Worm (Caenorhabditis elegans): ENCODE data around the gene apm-3.

Gene apm-3

DNA sequence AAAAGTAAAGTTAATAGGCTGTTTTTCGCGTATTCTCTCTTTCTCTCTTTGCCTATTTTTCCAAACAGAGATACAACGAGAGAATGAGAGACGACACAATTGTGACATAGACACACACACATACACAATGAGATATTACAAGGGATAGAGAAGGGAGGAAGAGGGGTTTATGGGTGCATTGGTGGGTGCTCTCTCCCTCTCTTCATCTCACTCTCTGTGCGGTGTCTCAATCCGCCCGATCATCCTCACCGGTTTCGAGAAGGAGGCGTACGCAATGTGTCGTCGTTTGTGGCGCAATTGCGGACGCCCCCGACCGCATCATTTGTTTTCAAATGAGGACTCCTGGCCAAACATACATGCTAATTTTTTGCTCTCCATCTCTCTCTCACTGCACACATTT lies 5.3 kb upstream of the apm-3 start (continued):
- no peak for TF ChIP-seq nhr-77 (tag; optimal IDR thresholded peaks at IDR 0.05)
- TF ChIP-seq elt-3 (tag; optimal IDR thresholded peaks at IDR 0.05): no peak
- peak; percentile 84 for TF ChIP-seq jun-1 (tag; optimal IDR thresholded peaks at IDR 0.05)
- TF ChIP-seq nhr-76 (tag; optimal IDR thresholded peaks at IDR 0.05): no peak
- peak; percentile 100 for TF ChIP-seq hmg-11 (tag; optimal IDR thresholded peaks at IDR 0.05)
- TF ChIP-seq eor-1 (tag; optimal IDR thresholded peaks at IDR 0.05): no peak
- peak; percentile 78 for TF ChIP-seq nhr-43 (tag; optimal IDR thresholded peaks at IDR 0.05; ENCODE audit: poor library complexity, severe bottlenecking)
- TF ChIP-seq fkh-2 (tag; optimal IDR thresholded peaks at IDR 0.05): peak; percentile 70
- peak; percentile 71 for TF ChIP-seq sea-2 (GFP tag; optimal IDR thresholded peaks at IDR 0.05)
- peak; percentile 81 for TF ChIP-seq nhr-25 (tag; optimal IDR thresholded peaks at IDR 0.05)
- peak; percentile 79 for TF ChIP-seq zag-1 (tag; optimal IDR thresholded peaks at IDR 0.05)
- TF ChIP-seq R02D3.7 (tag; optimal IDR thresholded peaks at IDR 0.05): peak; percentile 80
- peak; percentile 77 for TF ChIP-seq lin-15B (tag; optimal IDR thresholded peaks at IDR 0.05)
- TF ChIP-seq ztf-11 (tag; optimal IDR thresholded peaks at IDR 0.05): peak; percentile 39
- peak; percentile 83 for TF ChIP-seq ceh-28 (tag; optimal IDR thresholded peaks at IDR 0.05)
- TF ChIP-seq ama-1 (optimal IDR thresholded peaks at IDR 0.05): no peak

ce11 chrX:950482-950881 lies 4.3 kb upstream of the apm-3 start, which contains the start of gene arr-1:
arr-1 (plus strand) TSS chrX:950782.
- no peak for TF ChIP-seq ceh-9 (tag; optimal IDR thresholded peaks at IDR 0.05)
- no peak for TF ChIP-seq fkh-10 (GFP tag; optimal IDR thresholded peaks at IDR 0.05)
- no peak for TF ChIP-seq nhr-77 (tag; optimal IDR thresholded peaks at IDR 0.05)
- TF ChIP-seq ama-1 (optimal IDR thresholded peaks at IDR 0.05): no peak
- TF ChIP-seq mml-1 (tag; optimal IDR thresholded peaks at IDR 0.05): no peak
- TF ChIP-seq snpc-4 (tag; optimal IDR thresholded peaks at IDR 0.05): no peak
- no peak for TF ChIP-seq nfya-1 (tag; optimal IDR thresholded peaks at IDR 0.05; ENCODE audit: insufficient read depth)
- TF ChIP-seq skn-1 (tag; optimal IDR thresholded peaks at IDR 0.05): no peak
- no peak for TF ChIP-seq pqm-1 (tag; optimal IDR thresholded peaks at IDR 0.05)
- no peak for TF ChIP-seq elt-1 (tag; optimal IDR thresholded peaks at IDR 0.05)
- no peak for TF ChIP-seq nhr-76 (tag; optimal IDR thresholded peaks at IDR 0.05)
- no peak for TF ChIP-seq hmg-11 (tag; optimal IDR thresholded peaks at IDR 0.05)
- no peak for TF ChIP-seq ztf-11 (tag; optimal IDR thresholded peaks at IDR 0.05)
- no peak for TF ChIP-seq aly-2 (tag; optimal IDR thresholded peaks at IDR 0.05)
- no peak for TF ChIP-seq nhr-12 (tag; optimal IDR thresholded peaks at IDR 0.05)
- no peak for TF ChIP-seq elt-3 (tag; optimal IDR thresholded peaks at IDR 0.05)
- TF ChIP-seq nhr-25 (tag; optimal IDR thresholded peaks at IDR 0.05): no peak
- no peak for TF ChIP-seq mdl-1 (tag; optimal IDR thresholded peaks at IDR 0.05)

DNA sequence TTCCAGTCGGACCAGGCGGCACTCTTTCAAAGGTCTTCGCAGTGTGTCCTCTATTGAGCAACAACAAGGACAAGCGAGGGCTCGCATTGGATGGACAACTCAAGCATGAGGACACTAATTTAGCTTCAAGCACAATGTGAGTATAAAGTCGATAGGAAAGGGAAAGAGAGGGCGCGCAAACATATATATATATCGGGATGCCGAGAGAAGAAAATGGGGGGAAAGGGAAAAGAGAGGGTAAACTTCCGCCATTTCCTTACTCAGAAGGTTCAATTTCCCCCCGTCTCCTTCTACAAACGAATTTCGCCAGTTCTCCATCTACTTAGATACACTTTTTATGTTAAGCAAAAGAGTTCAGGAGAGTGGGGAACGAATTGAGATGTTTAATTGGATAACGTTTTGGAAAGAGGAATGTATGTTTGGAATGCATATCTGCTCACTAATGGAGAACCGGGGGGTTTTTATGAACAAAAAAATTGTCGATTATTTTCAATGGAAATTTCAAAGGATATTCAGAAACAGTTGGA lies 2.2 kb upstream of the apm-3 start:
- TF ChIP-seq nfya-1 (tag; optimal IDR thresholded peaks at IDR 0.05; ENCODE audit: insufficient read depth) (peak; percentile 53), elt-2 (tag; optimal IDR thresholded peaks at IDR 0.05) (no peak), lin-15B (tag; optimal IDR thresholded peaks at IDR 0.05) (no peak), hmg-11 (tag; optimal IDR thresholded peaks at IDR 0.05) (peak; percentile 58), tbx-2 (tag; optimal IDR thresholded peaks at IDR 0.05) (no peak), egl-27 (tag; optimal IDR thresholded peaks at IDR 0.05) (no peak), snpc-4 (tag; optimal IDR thresholded peaks at IDR 0.05) (no peak)

DNA sequence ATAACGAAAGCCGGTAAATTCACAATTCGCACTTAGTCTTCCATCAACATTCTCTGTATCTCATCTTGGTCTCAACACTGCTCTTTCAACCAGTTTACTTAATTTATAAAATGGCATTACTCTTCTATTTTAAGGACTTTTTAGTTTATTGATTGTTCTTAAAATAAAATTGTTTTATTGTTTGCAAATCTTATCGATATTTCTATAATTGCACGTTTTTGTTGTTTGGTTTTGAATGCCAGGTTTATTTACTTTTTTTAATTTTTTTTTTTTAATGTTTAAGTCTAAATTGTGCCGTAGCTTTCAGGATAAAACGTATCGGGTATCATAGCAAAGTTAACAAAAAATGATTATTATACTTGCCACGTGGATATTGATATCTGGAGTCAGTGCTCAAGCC lies 2.8 kb downstream of the apm-3 start, which contains the start of gene chil-10:
TSS of gene chil-10 (plus strand) at position 301 of the 400 bp plus-strand sequence.
- TF ChIP-seq nhr-43 (tag; optimal IDR thresholded peaks at IDR 0.05; ENCODE audit: poor library complexity, severe bottlenecking): no peak
- TF ChIP-seq mdl-1 (tag; optimal IDR thresholded peaks at IDR 0.05): no peak
- no peak for TF ChIP-seq tbx-2 (tag; optimal IDR thresholded peaks at IDR 0.05)
- TF ChIP-seq nhr-12 (tag; optimal IDR thresholded peaks at IDR 0.05): no peak
- TF ChIP-seq pqm-1 (tag; optimal IDR thresholded peaks at IDR 0.05): no peak
- TF ChIP-seq R02D3.7 (tag; optimal IDR thresholded peaks at IDR 0.05): no peak
- TF ChIP-seq ama-1 (optimal IDR thresholded peaks at IDR 0.05): no peak
- TF ChIP-seq nhr-28 (tag; optimal IDR thresholded peaks at IDR 0.05): no peak
- no peak for TF ChIP-seq ztf-11 (tag; optimal IDR thresholded peaks at IDR 0.05)
- no peak for TF ChIP-seq nhr-67 (tag; optimal IDR thresholded peaks at IDR 0.05)
- no peak for TF ChIP-seq egl-27 (tag; optimal IDR thresholded peaks at IDR 0.05)
- TF ChIP-seq nhr-25 (tag; optimal IDR thresholded peaks at IDR 0.05): no peak
- TF ChIP-seq nfya-1 (tag; optimal IDR thresholded peaks at IDR 0.05; ENCODE audit: insufficient read depth): no peak

DNA sequence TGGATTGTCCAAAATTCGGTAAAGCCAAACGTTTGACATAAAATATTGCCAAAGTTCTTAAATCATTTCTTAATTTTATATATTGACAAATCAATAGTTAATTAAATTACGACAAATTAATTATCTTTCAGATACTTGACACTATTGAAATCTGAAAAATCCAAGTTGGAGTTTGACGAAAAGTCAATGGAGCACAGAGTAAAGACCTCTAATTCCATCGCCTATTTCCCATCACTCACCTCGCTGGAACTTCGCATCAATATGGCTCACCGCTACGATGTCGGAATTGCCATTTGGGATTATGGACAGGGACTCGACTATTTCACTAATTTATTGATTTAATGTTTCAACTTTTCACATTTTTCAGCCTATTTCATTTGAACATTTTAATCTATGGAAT lies 5.4 kb downstream of the apm-3 start:
- no peak for TF ChIP-seq nhr-23 (tag; optimal IDR thresholded peaks at IDR 0.05)
- TF ChIP-seq mml-1 (tag; optimal IDR thresholded peaks at IDR 0.05): no peak
- TF ChIP-seq egl-5 (tag; optimal IDR thresholded peaks at IDR 0.05): no peak
- TF ChIP-seq aly-2 (tag; optimal IDR thresholded peaks at IDR 0.05): no peak

Data from whole organism, L3 larva.